Worm (Caenorhabditis elegans) whole organism, L4 larva: Measurements from ENCODE around the gene nck-1.

ENCODE experiments used
- T26A8.4 ChIP-seq: fragments of 200-800 bp; sonication (Bioruptor generic); IDR thresholded peaks from 2 replicates; pipeline ENCODE4 v1.3.6; 2022; ENCODE audit warnings: missing genetic modification characterization, missing compliant biosample characterization
- Y105C5A.15 ChIP-seq: fragments of 200-800 bp; sonication (Bioruptor generic); IDR thresholded peaks from 2 replicates; pipeline ENCODE4 v1.3.6; 2022; ENCODE audit warnings: missing genetic modification characterization, missing compliant biosample characterization
- Y48G9A.11 ChIP-seq: fragments of 200-800 bp; sonication (Bioruptor generic); IDR thresholded peaks from 2 replicates; pipeline ENCODE4 v1.3.6; 2022; ENCODE audit warnings: missing genetic modification reagents, missing genetic modification characterization, missing compliant biosample characterization
- Y5F2A.4 ChIP-seq: fragments of 200-800 bp; sonication (Bioruptor generic); optimal IDR thresholded peaks from 2 replicates; lab custom pipeline; 2018; ENCODE audit warnings: mild to moderate bottlenecking, missing genetic modification characterization, missing compliant biosample characterization
- Y75B8A.6 ChIP-seq: fragments of 200-800 bp; sonication (Bioruptor generic); IDR thresholded peaks from 2 replicates; pipeline ENCODE4 v1.3.6; 2022; ENCODE audit warnings: missing genetic modification reagents, missing genetic modification characterization, missing compliant biosample characterization
- ama-1 ChIP-seq: fragments of 150-350 bp; optimal IDR thresholded peaks from 2 replicates; lab custom pipeline; 2014; ENCODE audit warnings: inconsistent platforms, mixed read lengths
- ceh-20 ChIP-seq: fragments of 200-800 bp; sonication (Bioruptor generic); IDR thresholded peaks from 2 replicates; pipeline ENCODE4 v1.3.6; 2022; ENCODE audit warnings: missing genetic modification reagents, missing genetic modification characterization, missing compliant biosample characterization
- ceh-28 ChIP-seq: fragments of 150-350 bp; optimal IDR thresholded peaks from 2 replicates; lab custom pipeline; 2014; ENCODE audit warnings: missing biosample characterization, missing genetic modification reagents, missing genetic modification characterization
- ceh-44 ChIP-seq: fragments of 200-800 bp; sonication (Bioruptor generic); IDR thresholded peaks from 2 replicates; pipeline ENCODE4 v1.3.6; 2022; ENCODE audit warnings: missing genetic modification reagents, missing genetic modification characterization, missing compliant biosample characterization
- ceh-62 ChIP-seq: sonication (generic microtip); optimal IDR thresholded peaks from 2 replicates; lab custom pipeline; 2017; ENCODE audit warnings: missing biosample characterization, missing genetic modification characterization
- ceh-82 ChIP-seq: sonication (generic microtip); optimal IDR thresholded peaks from 2 replicates; lab custom pipeline; 2017; ENCODE audit warnings: missing biosample characterization, missing genetic modification characterization
- ces-1 ChIP-seq: fragments of 150-350 bp; sonication (generic microtip); optimal IDR thresholded peaks from 4 replicates; lab custom pipeline; 2014; ENCODE audit warnings: missing biosample characterization, missing genetic modification reagents, missing genetic modification characterization
- cey-2 ChIP-seq: sonication (generic microtip); optimal IDR thresholded peaks from 3 replicates; lab custom pipeline; 2017; ENCODE audit warnings: missing genetic modification characterization, mild to moderate bottlenecking, missing compliant biosample characterization, antibody characterized with exemption, borderline replicate concordance; ENCODE audit not compliant: insufficient read depth
- ctbp-1 ChIP-seq: fragments of 200-800 bp; sonication (Bioruptor generic); IDR thresholded peaks from 2 replicates; pipeline ENCODE4 v1.3.6; 2022; ENCODE audit warnings: missing genetic modification reagents, missing genetic modification characterization, missing compliant biosample characterization
- daf-12 ChIP-seq: fragments of 150-350 bp; optimal IDR thresholded peaks from 2 replicates; lab custom pipeline; 2014; ENCODE audit warnings: missing biosample characterization, missing genetic modification reagents, missing genetic modification characterization
- dmd-8 ChIP-seq: fragments of 200-800 bp; sonication (Bioruptor generic); IDR thresholded peaks from 2 replicates; pipeline ENCODE4 v1.3.6; 2022; ENCODE audit warnings: missing genetic modification characterization, missing compliant biosample characterization
- dmd-9 ChIP-seq: fragments of 200-800 bp; sonication (Bioruptor generic); IDR thresholded peaks from 2 replicates; pipeline ENCODE4 v1.3.6; 2022; ENCODE audit warnings: missing genetic modification reagents, missing genetic modification characterization, missing compliant biosample characterization
- dve-1 ChIP-seq: sonication (generic microtip); optimal IDR thresholded peaks from 2 replicates; lab custom pipeline; 2017; ENCODE audit warnings: antibody characterized with exemption, mild to moderate bottlenecking, missing genetic modification characterization, missing compliant biosample characterization; ENCODE audit not compliant: insufficient read depth
- egl-43 ChIP-seq: fragments of 200-800 bp; sonication (Bioruptor generic); IDR thresholded peaks from 2 replicates; pipeline ENCODE4 v1.3.6; 2022; ENCODE audit warnings: missing genetic modification reagents, missing genetic modification characterization, missing compliant biosample characterization
- hlh-11 ChIP-seq: fragments of 200-800 bp; sonication (Bioruptor generic); optimal IDR thresholded peaks from 2 replicates; lab custom pipeline; 2018; ENCODE audit warnings: mild to moderate bottlenecking, missing genetic modification characterization, missing compliant biosample characterization
- lin-38 ChIP-seq: fragments of 200-800 bp; sonication (Bioruptor generic); IDR thresholded peaks from 2 replicates; pipeline ENCODE4 v1.3.6; 2022; ENCODE audit warnings: missing genetic modification reagents, missing genetic modification characterization, missing compliant biosample characterization
- lin-39 ChIP-seq: fragments of 150-350 bp; optimal IDR thresholded peaks from 2 replicates; lab custom pipeline; 2014; ENCODE audit warnings: missing biosample characterization, missing genetic modification reagents, missing genetic modification characterization
- madf-9 ChIP-seq: fragments of 200-800 bp; sonication (Bioruptor generic); conservative IDR thresholded peaks from 2 replicates; pipeline ENCODE4 v1.3.6; 2022; ENCODE audit warnings: missing genetic modification reagents, missing genetic modification characterization, missing compliant biosample characterization
- nhr-102 ChIP-seq: sonication (generic microtip); optimal IDR thresholded peaks from 2 replicates; lab custom pipeline; 2016; ENCODE audit warnings: mild to moderate bottlenecking, missing genetic modification characterization, moderate library complexity, missing compliant biosample characterization
- nhr-11 ChIP-seq: fragments of 150-350 bp; optimal IDR thresholded peaks from 2 replicates; lab custom pipeline; 2014; ENCODE audit warnings: missing biosample characterization, missing genetic modification characterization
- nhr-111 ChIP-seq: fragments of 200-800 bp; sonication (Bioruptor generic); optimal IDR thresholded peaks from 2 replicates; lab custom pipeline; 2018; ENCODE audit warnings: mild to moderate bottlenecking, missing genetic modification characterization, missing compliant biosample characterization
- nhr-237 ChIP-seq: sonication (generic microtip); optimal IDR thresholded peaks from 2 replicates; lab custom pipeline; 2017; ENCODE audit warnings: missing biosample characterization, missing genetic modification characterization
- nhr-25 ChIP-seq: sonication (generic microtip); optimal IDR thresholded peaks from 2 replicates; lab custom pipeline; 2017; ENCODE audit warnings: missing genetic modification characterization, mild to moderate bottlenecking, missing compliant biosample characterization, antibody characterized with exemption, moderate library complexity, borderline replicate concordance; ENCODE audit not compliant: insufficient read depth
- nhr-41 ChIP-seq: fragments of 200-800 bp; sonication (Bioruptor generic); IDR thresholded peaks from 2 replicates; pipeline ENCODE4 v1.3.6; 2022; ENCODE audit warnings: missing genetic modification reagents, missing genetic modification characterization, missing compliant biosample characterization
- nhr-42 ChIP-seq: fragments of 200-800 bp; sonication (Bioruptor generic); IDR thresholded peaks from 2 replicates; pipeline ENCODE4 v1.3.6; 2022; ENCODE audit warnings: missing genetic modification characterization, missing compliant biosample characterization
- pha-4 ChIP-seq, 2 experiments: fragments of 150-350 bp in 1 of 2; fragments of 200-800 bp in 1 of 2; sonication (Bioruptor generic) in 1 of 2; IDR thresholded peaks in 1 of 2; optimal IDR thresholded peaks in 1 of 2; 2 replicates each; pipeline versions ENCODE4 v1.3.6 to Lab custom; 2014 to 2022; ENCODE audit warnings: missing genetic modification characterization in 2 of 2, missing genetic modification reagents in 2 of 2, missing biosample characterization in 1 of 2, missing compliant biosample characterization in 1 of 2
- sdz-12 ChIP-seq: fragments of 200-800 bp; sonication (Bioruptor generic); optimal IDR thresholded peaks from 2 replicates; lab custom pipeline; 2018; ENCODE audit warnings: mild to moderate bottlenecking, missing genetic modification characterization, missing compliant biosample characterization
- set-16 ChIP-seq: fragments of 200-800 bp; sonication (Bioruptor generic); IDR thresholded peaks from 2 replicates; pipeline ENCODE4 v1.3.6; 2022; ENCODE audit warnings: missing genetic modification reagents, missing genetic modification characterization, missing compliant biosample characterization
- skn-1 ChIP-seq: fragments of 150-350 bp; optimal IDR thresholded peaks from 2 replicates; lab custom pipeline; 2014; ENCODE audit warnings: missing biosample characterization, missing genetic modification characterization
- vab-7 ChIP-seq: fragments of 200-800 bp; sonication (Bioruptor generic); IDR thresholded peaks from 2 replicates; pipeline ENCODE4 v1.3.6; 2022; ENCODE audit warnings: missing genetic modification reagents, missing genetic modification characterization, missing compliant biosample characterization
- zfp-2 ChIP-seq: sonication (generic microtip); optimal IDR thresholded peaks from 2 replicates; lab custom pipeline; 2016; ENCODE audit warnings: mild to moderate bottlenecking, missing genetic modification characterization, missing compliant biosample characterization
- zip-11 ChIP-seq: fragments of 200-800 bp; sonication (Bioruptor generic); IDR thresholded peaks from 2 replicates; pipeline ENCODE4 v1.3.6; 2022; ENCODE audit warnings: missing genetic modification characterization, missing compliant biosample characterization
- zip-2 ChIP-seq: fragments of 150-350 bp; optimal IDR thresholded peaks from 2 replicates; lab custom pipeline; 2014; ENCODE audit warnings: missing biosample characterization, missing genetic modification characterization
- ztf-11 ChIP-seq: fragments of 150-350 bp; optimal IDR thresholded peaks from 2 replicates; lab custom pipeline; 2014; ENCODE audit warnings: missing biosample characterization, missing genetic modification characterization

Gene nck-1

DNA sequence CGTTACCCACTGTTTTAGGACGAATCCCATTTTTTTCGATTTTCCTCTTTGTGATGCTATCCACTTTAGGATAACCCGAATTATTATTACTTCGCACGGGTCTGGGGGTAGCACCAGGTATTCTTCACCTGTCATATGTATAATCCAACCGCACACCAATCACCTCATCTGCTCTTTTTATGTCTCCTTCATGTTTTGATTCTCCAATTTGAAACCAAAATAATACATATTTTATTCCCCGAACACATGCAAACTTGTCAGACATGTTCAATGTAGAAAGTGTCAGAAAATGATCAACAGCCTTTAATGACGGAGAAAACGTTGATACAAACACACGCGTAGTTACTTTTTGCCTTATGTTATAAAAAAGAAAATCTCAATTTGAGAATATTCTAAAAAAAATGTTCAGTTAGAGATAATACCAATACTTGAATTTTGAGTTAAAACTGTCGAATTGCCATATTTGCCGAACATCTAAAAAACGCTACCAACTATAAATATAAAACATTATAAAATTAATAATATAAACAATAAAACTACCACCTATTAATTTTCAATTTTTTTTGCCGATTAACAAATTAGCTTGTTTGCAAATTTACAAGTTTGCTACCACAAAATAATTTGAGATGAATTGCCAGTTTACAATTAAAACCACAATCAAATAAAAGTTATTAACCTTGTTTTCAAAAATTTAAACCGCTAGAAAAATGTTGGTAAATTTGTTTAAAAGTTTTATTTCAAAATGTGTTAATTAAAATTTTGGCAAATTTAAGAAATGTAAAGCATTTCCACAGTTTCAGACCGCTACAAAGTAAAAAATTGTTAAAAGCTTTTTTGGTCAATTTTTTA lies 5.4 kb downstream of the nck-1 start (continued):
- TF ChIP-seq madf-9: peak; percentile 48
- no peak for TF ChIP-seq lin-39 (tag; lab: Kevin White, UChicago)
- TF ChIP-seq nhr-41 (GFP tag; lab: Robert Waterston, UW): 0 out of 2 replicates have a peak, but pooled peaks have one; percentile 68
- no peak for TF ChIP-seq ces-1 (GFP tag; lab: Kevin White, UChicago)
- peak; percentile 50 for TF ChIP-seq nhr-102 (tag; lab: Kevin White, UChicago)
- no peak for TF ChIP-seq sdz-12 (GFP tag; lab: Kevin White, UChicago)
- no peak for TF ChIP-seq zip-2 (tag; lab: Kevin White, UChicago)
- no peak for TF ChIP-seq nhr-111
- TF ChIP-seq egl-43 (GFP tag; lab: Robert Waterston, UW): no peak
- TF ChIP-seq zip-11 (GFP tag; lab: Robert Waterston, UW): no peak
- peak; percentile 44 for TF ChIP-seq nhr-25 (tag; lab: Kevin White, UChicago)
- peak; percentile 46; the same call in 1 of the 2 replicates for TF ChIP-seq ceh-20
- TF ChIP-seq dmd-9 (GFP tag; lab: Robert Waterston, UW): 0 out of 2 replicates have a peak, but pooled peaks have one; percentile 4
- no peak for TF ChIP-seq skn-1
- TF ChIP-seq set-16 (GFP tag; lab: Robert Waterston, UW): no peak
- TF ChIP-seq nhr-42: peak; percentile 7
- TF ChIP-seq T26A8.4 (GFP tag; lab: Robert Waterston, UW): peak; percentile 70
- TF ChIP-seq lin-38 (GFP tag; lab: Robert Waterston, UW): no peak; the same call in 1 of the 2 replicates
- peak; percentile 39 for TF ChIP-seq dve-1 (tag; lab: Kevin White, UChicago)
- TF ChIP-seq Y75B8A.6 (GFP tag; lab: Robert Waterston, UW): peak; percentile 83
- TF ChIP-seq nhr-11: no peak
- no peak for TF ChIP-seq zfp-2 (tag; lab: Kevin White, UChicago)
- no peak for TF ChIP-seq Y5F2A.4 (GFP tag; lab: Kevin White, UChicago)
- peak; percentile 28; the same call in 1 of the 2 replicates for TF ChIP-seq Y48G9A.11 (GFP tag; lab: Robert Waterston, UW)
- no peak for TF ChIP-seq ztf-11 (tag; lab: Kevin White, UChicago)
- TF ChIP-seq daf-12: no peak
- TF ChIP-seq ctbp-1 (GFP tag; lab: Robert Waterston, UW): peak; percentile 65
- no peak for TF ChIP-seq ceh-44 (GFP tag; lab: Robert Waterston, UW)
- no peak for TF ChIP-seq ama-1 (lab: Kevin White, UChicago)
- TF ChIP-seq hlh-11: peak; percentile 25
- peak; percentile 46; the same call in 1 of the 2 replicates for TF ChIP-seq Y105C5A.15
- TF ChIP-seq pha-4 (GFP tag; IDR thresholded peaks at IDR 0.05; lab: Robert Waterston, UW): peak; percentile 46; the same call in 1 of the 2 replicates
- TF ChIP-seq pha-4 (tag; optimal IDR thresholded peaks at IDR 0.05; lab: Kevin White, UChicago): no peak
- TF ChIP-seq dmd-8 (GFP tag; lab: Robert Waterston, UW): no peak
- no peak for TF ChIP-seq ceh-82 (tag; lab: Kevin White, UChicago)
- TF ChIP-seq ceh-62 (tag; lab: Kevin White, UChicago): no peak
- peak; percentile 16; the same call in 1 of the 2 replicates for TF ChIP-seq vab-7 (GFP tag; lab: Robert Waterston, UW)
- TF ChIP-seq nhr-237: no peak
- TF ChIP-seq ceh-28 (tag; lab: Kevin White, UChicago): no peak
- no peak for TF ChIP-seq cey-2 (tag; lab: Kevin White, UChicago)
